Fruit fly (Drosophila melanogaster) whole organism, adult: ENCODE measurements around the gene CG9356.

Experiments used
- CG11617 ChIP-seq: fragments of 200-800 bp; sonication (Bioruptor generic); optimal IDR thresholded peaks from 2 replicates; lab custom pipeline; 2017; ENCODE audit warnings: mild to moderate bottlenecking, missing biosample characterization, missing genetic modification reagents, missing genetic modification characterization
- CG12768 ChIP-seq: fragments of 200-800 bp; sonication (Bioruptor generic); optimal IDR thresholded peaks from 2 replicates; lab custom pipeline; 2017; ENCODE audit warnings: missing biosample characterization, missing genetic modification characterization, mild to moderate bottlenecking, moderate library complexity, missing genetic modification reagents
- CG14711 ChIP-seq: fragments of 200-800 bp; sonication (Bioruptor generic); optimal IDR thresholded peaks from 2 replicates; lab custom pipeline; 2018; ENCODE audit warnings: missing biosample characterization, mild to moderate bottlenecking, missing genetic modification characterization, moderate library complexity
- CG1620 ChIP-seq: fragments of 200-800 bp; sonication (Bioruptor generic); optimal IDR thresholded peaks from 2 replicates; lab custom pipeline; 2016; ENCODE audit warnings: missing biosample characterization, missing genetic modification characterization
- CG33017 ChIP-seq: fragments of 200-800 bp; sonication (Bioruptor generic); optimal IDR thresholded peaks from 2 replicates; lab custom pipeline; 2018; ENCODE audit warnings: missing biosample characterization, mild to moderate bottlenecking, missing genetic modification characterization, moderate library complexity
- CG5204 ChIP-seq: fragments of 200-800 bp; sonication (Bioruptor generic); optimal IDR thresholded peaks from 2 replicates; lab custom pipeline; 2016; ENCODE audit warnings: missing biosample characterization, missing genetic modification characterization
- CG7045 ChIP-seq: fragments of 200-800 bp; sonication (Bioruptor generic); optimal IDR thresholded peaks from 2 replicates; lab custom pipeline; 2017; ENCODE audit warnings: missing biosample characterization, mild to moderate bottlenecking, missing genetic modification characterization
- CG7101 ChIP-seq: fragments of 200-800 bp; sonication (Bioruptor generic); optimal IDR thresholded peaks from 2 replicates; lab custom pipeline; 2018; ENCODE audit warnings: missing biosample characterization, mild to moderate bottlenecking, missing genetic modification characterization, moderate library complexity
- Clk ChIP-seq: fragments of 200-800 bp; sonication (Bioruptor generic); optimal IDR thresholded peaks from 2 replicates; lab custom pipeline; 2017; ENCODE audit warnings: missing biosample characterization, missing genetic modification characterization
- Crg-1 ChIP-seq: fragments of 200-800 bp; sonication (Bioruptor generic); optimal IDR thresholded peaks from 2 replicates; lab custom pipeline; 2016; ENCODE audit warnings: missing biosample characterization, missing genetic modification characterization
- Hr96 ChIP-seq: fragments of 200-800 bp; sonication (Bioruptor generic); optimal IDR thresholded peaks from 2 replicates; lab custom pipeline; 2016; ENCODE audit warnings: missing biosample characterization, missing genetic modification characterization
- Mnt ChIP-seq: fragments of 200-800 bp; sonication (Bioruptor generic); optimal IDR thresholded peaks from 2 replicates; lab custom pipeline; 2016; ENCODE audit warnings: missing biosample characterization, mild to moderate bottlenecking, missing genetic modification characterization
- bab1 ChIP-seq: fragments of 200-800 bp; sonication (Bioruptor generic); optimal IDR thresholded peaks from 3 replicates; lab custom pipeline; 2019; ENCODE audit warnings: missing biosample characterization, mild to moderate bottlenecking, missing genetic modification characterization, moderate library complexity
- cic ChIP-seq: fragments of 200-800 bp; sonication (Bioruptor generic); optimal IDR thresholded peaks from 2 replicates; lab custom pipeline; 2017; ENCODE audit warnings: missing biosample characterization, mild to moderate bottlenecking, missing genetic modification characterization, moderate library complexity
- cnc ChIP-seq, 2 experiments: fragments of >200 bp; optimal IDR thresholded peaks; 2 replicates each; lab custom pipeline; 2017
- kay ChIP-seq: fragments of 200-800 bp; sonication (Bioruptor generic); peaks from one replicate; lab custom pipeline; 2016; ENCODE audit warnings: missing biosample characterization, missing genetic modification characterization, borderline replicate concordance
- ovo ChIP-seq: fragments of 200-800 bp; sonication (Bioruptor generic); optimal IDR thresholded peaks from 2 replicates; lab custom pipeline; 2016; ENCODE audit warnings: missing biosample characterization, missing genetic modification characterization
- pad ChIP-seq: fragments of 200-800 bp; sonication (Bioruptor generic); optimal IDR thresholded peaks from 3 replicates; lab custom pipeline; 2017; ENCODE audit warnings: missing biosample characterization, missing genetic modification characterization, mild to moderate bottlenecking, moderate library complexity, missing genetic modification reagents
- tj ChIP-seq: fragments of 200-800 bp; sonication (Bioruptor generic); optimal IDR thresholded peaks from 3 replicates; lab custom pipeline; 2017; ENCODE audit warnings: missing biosample characterization, mild to moderate bottlenecking, missing genetic modification characterization, moderate library complexity
- toe ChIP-seq: fragments of 200-800 bp; sonication (Bioruptor generic); optimal IDR thresholded peaks from 2 replicates; lab custom pipeline; 2016; ENCODE audit warnings: missing biosample characterization, missing genetic modification characterization

Gene CG9356

dm6 chr3R:9378644-9379411 lies 25.2 kb downstream of the CG9356 start:
- TF ChIP-seq CG33017: no peak
- TF ChIP-seq Mnt (GFP tag; lab: Kevin White, UChicago): no peak
- TF ChIP-seq CG5204 (GFP tag; lab: Kevin White, UChicago): no peak
- no peak for TF ChIP-seq CG11617
- no peak for TF ChIP-seq pad (GFP tag; lab: Kevin White, UChicago)
- TF ChIP-seq Hr96 (GFP tag; lab: Kevin White, UChicago): no peak
- no peak for TF ChIP-seq toe
- TF ChIP-seq CG12768 (GFP tag; lab: Kevin White, UChicago): no peak
- no peak for TF ChIP-seq CG7101 (tag; lab: Kevin White, UChicago)
- no peak for TF ChIP-seq ovo (GFP tag; lab: Kevin White, UChicago)
- no peak for TF ChIP-seq cnc (optimal IDR thresholded peaks at IDR 0.05; lab: Kevin White, UChicago)
- TF ChIP-seq CG7045 (GFP tag; lab: Kevin White, UChicago): no peak
- no peak for TF ChIP-seq tj
- TF ChIP-seq bab1 (GFP tag; lab: Kevin White, UChicago): no peak

- TF ChIP-seq CG33017: no peak
- TF ChIP-seq CG14711 (tag; lab: Kevin White, UChicago): no peak
- no peak for TF ChIP-seq CG5204 (GFP tag; lab: Kevin White, UChicago)
- TF ChIP-seq Crg-1 (GFP tag; lab: Kevin White, UChicago): no peak
- no peak for TF ChIP-seq Mnt (GFP tag; lab: Kevin White, UChicago)
- no peak for TF ChIP-seq bab1 (GFP tag; lab: Kevin White, UChicago)
- TF ChIP-seq CG12768 (GFP tag; lab: Kevin White, UChicago): no peak
- TF ChIP-seq kay (GFP tag; lab: Kevin White, UChicago): no peak
- TF ChIP-seq CG7045 (GFP tag; lab: Kevin White, UChicago): no peak
- TF ChIP-seq Hr96 (GFP tag; lab: Kevin White, UChicago): no peak
- no peak for TF ChIP-seq cnc (optimal IDR thresholded peaks at IDR 0.05; lab: Kevin White, UChicago)
- TF ChIP-seq cic: no peak
- no peak for TF ChIP-seq CG11617
- no peak for TF ChIP-seq pad (GFP tag; lab: Kevin White, UChicago)
- no peak for TF ChIP-seq CG1620 (GFP tag; lab: Kevin White, UChicago)
Observed at dm6 chr3R:9376789-9377188, 27.3 kb downstream of the CG9356 start.

- no peak for TF ChIP-seq Hr96 (GFP tag; lab: Kevin White, UChicago)
- peak; percentile 79 for TF ChIP-seq kay (GFP tag; lab: Kevin White, UChicago)
- peak; percentile 23 for TF ChIP-seq CG11617
- no peak for TF ChIP-seq CG12768 (GFP tag; lab: Kevin White, UChicago)
- TF ChIP-seq Crg-1 (GFP tag; lab: Kevin White, UChicago): no peak
- no peak for TF ChIP-seq cnc (optimal IDR thresholded peaks at IDR 0.05; lab: Kevin White, UChicago)
- no peak for TF ChIP-seq ovo (GFP tag; lab: Kevin White, UChicago)
- no peak for TF ChIP-seq toe
- no peak for TF ChIP-seq Mnt (GFP tag; lab: Kevin White, UChicago)
- no peak for TF ChIP-seq CG1620 (GFP tag; lab: Kevin White, UChicago)
- TF ChIP-seq bab1 (GFP tag; lab: Kevin White, UChicago): no peak
Observed at dm6 chr3R:9370413-9370812, 33.7 kb downstream of the CG9356 start.

dm6 chr3R:9365893-9366500 lies 38.1 kb downstream of the CG9356 start:
- TF ChIP-seq pad (GFP tag; lab: Kevin White, UChicago) (no peak), kay (GFP tag; lab: Kevin White, UChicago) (peak; percentile 95)

dm6 chr3R:9365121-9365520 lies 38.9 kb downstream of the CG9356 start, which contains the start of gene Srr:
TSS of gene Srr (plus strand) at chr3R:9365398.
- peak; percentile 6 for TF ChIP-seq tj
- no peak for TF ChIP-seq CG11617
- TF ChIP-seq cnc (optimal IDR thresholded peaks at IDR 0.05; lab: Kevin White, UChicago): no peak

dm6 chr3R:9363066-9363719 lies 40.9 kb downstream of the CG9356 start, which contains the start of gene CG18473:
TSS of gene CG18473 (plus strand) at chr3R:9363305.
- TF ChIP-seq kay (GFP tag; lab: Kevin White, UChicago) (peak; percentile 9), CG5204 (GFP tag; lab: Kevin White, UChicago) (no peak)

dm6 chr3R:9359393-9359792 lies 44.7 kb downstream of the CG9356 start:
- TF ChIP-seq cnc (optimal IDR thresholded peaks at IDR 0.05; lab: Kevin White, UChicago) (no peak), Crg-1 (GFP tag; lab: Kevin White, UChicago) (no peak), cic (no peak), CG33017 (no peak), CG5204 (GFP tag; lab: Kevin White, UChicago) (no peak), CG7045 (GFP tag; lab: Kevin White, UChicago) (no peak), Hr96 (GFP tag; lab: Kevin White, UChicago) (no peak), CG11617 (no peak), Clk (GFP tag; lab: Kevin White, UChicago) (no peak)
